Worm (Caenorhabditis elegans): ENCODE results near the gene vms-1.

ce11 chrIII:8124323-8124722 lies 36.0 kb downstream of the vms-1 start:
- TF ChIP-seq unc-3 (GFP tag; conservative IDR thresholded peaks at IDR 0.05) (no peak), unc-3 (tag; optimal IDR thresholded peaks at IDR 0.05) (no peak), K02D7.2 (tag; optimal IDR thresholded peaks at IDR 0.05) (no peak), ceh-22 (tag; optimal IDR thresholded peaks at IDR 0.05) (no peak)
